Fruit fly (Drosophila melanogaster): ENCODE results near the gene CG32985.

DNA sequence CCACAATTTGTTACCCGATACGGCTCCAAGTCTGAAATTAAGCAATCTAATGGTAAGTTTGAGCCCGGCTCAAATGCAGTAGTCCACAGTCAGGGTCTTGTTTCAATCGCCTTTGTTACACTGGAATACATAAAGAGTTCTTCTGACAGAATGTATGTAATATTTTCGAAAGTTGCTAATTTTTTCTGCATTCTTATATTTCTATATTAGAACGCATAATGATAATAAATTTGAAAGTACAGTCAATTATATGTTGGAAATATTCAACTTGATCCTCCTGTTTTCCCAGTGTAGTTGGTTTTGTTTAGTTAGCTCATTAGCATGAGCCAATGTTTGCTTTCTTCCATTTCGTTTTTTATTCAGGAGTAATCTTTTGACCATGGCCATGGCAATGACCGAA lies 38.9 kb upstream of the CG32985 start:
- no peak for TF ChIP-seq ovo (GFP tag; optimal IDR thresholded peaks at IDR 0.05)
- no peak for TF ChIP-seq CG11617 (GFP tag; optimal IDR thresholded peaks at IDR 0.05)
- no peak for TF ChIP-seq Hr96 (GFP tag; optimal IDR thresholded peaks at IDR 0.05)
- TF ChIP-seq CG14711 (tag; optimal IDR thresholded peaks at IDR 0.05) = no peak
- TF ChIP-seq Mnt (GFP tag; optimal IDR thresholded peaks at IDR 0.05) = no peak
- no peak for TF ChIP-seq CG7045 (GFP tag; optimal IDR thresholded peaks at IDR 0.05)
- TF ChIP-seq toe (GFP tag; optimal IDR thresholded peaks at IDR 0.05) = no peak
- no peak for TF ChIP-seq bab1 (GFP tag; optimal IDR thresholded peaks at IDR 0.05)
- TF ChIP-seq kay (GFP tag; ENCODE audit: borderline replicate concordance) = no peak
- no peak for TF ChIP-seq tj (GFP tag; optimal IDR thresholded peaks at IDR 0.05)
- no peak for TF ChIP-seq CG7101 (tag; optimal IDR thresholded peaks at IDR 0.05)

Data from whole organism, adult.